Worm (Caenorhabditis elegans) whole organism, L1 larva: ENCODE results near the gene ndub-6.

Experiments used
- aly-2 ChIP-seq: fragments of 150-350 bp; optimal IDR thresholded peaks from 2 replicates; lab custom pipeline; 2014; ENCODE audit warnings: missing biosample characterization, missing genetic modification characterization
- dpl-1 ChIP-seq, 3 experiments: fragments of 150-350 bp in 2 of 3; sonication (generic microtip) in 1 of 3; optimal IDR thresholded peaks; 2 replicates each; lab custom pipeline; 2014 to 2017; ENCODE audit warnings: missing biosample characterization in 3 of 3, missing genetic modification characterization in 3 of 3, missing genetic modification reagents in 3 of 3
- lin-35 ChIP-seq, 2 experiments: fragments of 150-350 bp; optimal IDR thresholded peaks; 2 replicates each; lab custom pipeline; 2014; ENCODE audit warnings: missing biosample characterization in 2 of 2, missing genetic modification characterization in 2 of 2, missing genetic modification reagents in 2 of 2

- TF ChIP-seq dpl-1 (GFP tag; optimal IDR thresholded peaks at IDR 0.05; lab: Kevin White, UChicago) (no peak), aly-2 (tag; lab: Kevin White, UChicago) (no peak), lin-35 (GFP tag; optimal IDR thresholded peaks at IDR 0.05; lab: Kevin White, UChicago) (no peak)
These were observed 20.5 kb upstream of the ndub-6 start, which contains the start of gene F58B3.4 for ce11 chrIV:11631750-11632149.
